Fruit fly (Drosophila melanogaster): ENCODE measurements around the gene CG42713.
A peak's percentile ranks its signal among the peaks of the same experiment; 100 is the strongest.

CG42713 gene

dm6 chr2L:8894224-8894623 is 3.0 kb downstream of the CG42713 start (continued):
- no peak for TF ChIP-seq gcm (GFP tag; optimal IDR thresholded peaks at IDR 0.05)
- TF ChIP-seq Sin3A (optimal IDR thresholded peaks at IDR 0.05) = no peak
- TF ChIP-seq Trl (optimal IDR thresholded peaks at IDR 0.05) = no peak
- peak; percentile 41 for TF ChIP-seq Trl (GFP tag; optimal IDR thresholded peaks at IDR 0.05)
- TF ChIP-seq her (GFP tag; optimal IDR thresholded peaks at IDR 0.05) = peak; percentile 20
- no peak for TF ChIP-seq lbe (GFP tag; optimal IDR thresholded peaks at IDR 0.05)
- TF ChIP-seq CG6683 (GFP tag; optimal IDR thresholded peaks at IDR 0.05) = no peak
- TF ChIP-seq chif (GFP tag; optimal IDR thresholded peaks at IDR 0.05) = no peak
- TF ChIP-seq Nf-YC (tag; optimal IDR thresholded peaks at IDR 0.05) = no peak
- TF ChIP-seq Atf-2 (GFP tag; optimal IDR thresholded peaks at IDR 0.05) = no peak
- TF ChIP-seq CG14965 (GFP tag; optimal IDR thresholded peaks at IDR 0.05; ENCODE audit: borderline replicate concordance) = no peak
- no peak for TF ChIP-seq Tbp (GFP tag; optimal IDR thresholded peaks at IDR 0.05)
- no peak for TF ChIP-seq CG3995 (GFP tag; optimal IDR thresholded peaks at IDR 0.05)
- TF ChIP-seq fru (optimal IDR thresholded peaks at IDR 0.05) = no peak
- no peak for TF ChIP-seq CG18262 (tag; optimal IDR thresholded peaks at IDR 0.05)
- TF ChIP-seq tap (tag; optimal IDR thresholded peaks at IDR 0.05) = no peak
- TF ChIP-seq YL-1 (GFP tag; optimal IDR thresholded peaks at IDR 0.05) = no peak
- no peak for TF ChIP-seq CG9797 (GFP tag; optimal IDR thresholded peaks at IDR 0.05)
- TF ChIP-seq Rfx (GFP tag; IDR thresholded peaks at IDR 0.05) = peak; percentile 88
- TF ChIP-seq fu2 (GFP tag; optimal IDR thresholded peaks at IDR 0.05) = no peak
- TF ChIP-seq Mad (GFP tag; optimal IDR thresholded peaks at IDR 0.05) = no peak
- TF ChIP-seq nmo (GFP tag; optimal IDR thresholded peaks at IDR 0.05) = no peak
- TF ChIP-seq tin (GFP tag; optimal IDR thresholded peaks at IDR 0.05) = no peak
- TF ChIP-seq gsb-n (tag; optimal IDR thresholded peaks at IDR 0.05) = no peak
- no peak for TF ChIP-seq CG12104 (GFP tag; optimal IDR thresholded peaks at IDR 0.05)
- TF ChIP-seq hb (GFP tag; IDR thresholded peaks at IDR 0.05; ENCODE audit: partially characterized antibody) = no peak
- no peak for TF ChIP-seq Blimp-1 (GFP tag; optimal IDR thresholded peaks at IDR 0.05)
- no peak for TF ChIP-seq Awh (GFP tag; IDR thresholded peaks at IDR 0.05)
- TF ChIP-seq Fer2 (tag; optimal IDR thresholded peaks at IDR 0.05) = peak; percentile 17
- TF ChIP-seq cato (GFP tag; optimal IDR thresholded peaks at IDR 0.05; ENCODE audit: borderline replicate concordance) = no peak
- TF ChIP-seq pzg (GFP tag; optimal IDR thresholded peaks at IDR 0.05) = no peak
- no peak for TF ChIP-seq CG17829 (tag; optimal IDR thresholded peaks at IDR 0.05)
- TF ChIP-seq Stat92E (GFP tag; optimal IDR thresholded peaks at IDR 0.05) = no peak
- no peak for TF ChIP-seq CG42726 (GFP tag; IDR thresholded peaks at IDR 0.05; ENCODE audit: partially characterized antibody)
- TF ChIP-seq CG15514 (GFP tag; optimal IDR thresholded peaks at IDR 0.05) = peak; percentile 16
- no peak for TF ChIP-seq stwl (tag; optimal IDR thresholded peaks at IDR 0.05)
- peak; percentile 63 for TF ChIP-seq caup (GFP tag; optimal IDR thresholded peaks at IDR 0.05; ENCODE audit: severe bottlenecking)
- no peak for TF ChIP-seq NK7.1 (GFP tag; optimal IDR thresholded peaks at IDR 0.05)
- TF ChIP-seq CG5180 (GFP tag; optimal IDR thresholded peaks at IDR 0.05) = no peak
- TF ChIP-seq fd96Cb (tag; optimal IDR thresholded peaks at IDR 0.05) = no peak
- no peak for TF ChIP-seq CkIIα-i1 (GFP tag; IDR thresholded peaks at IDR 0.05)
- no peak for TF ChIP-seq gcm2 (GFP tag; optimal IDR thresholded peaks at IDR 0.05)
- TF ChIP-seq CG6689 (GFP tag; IDR thresholded peaks at IDR 0.05) = peak; percentile 26; the same call in 1 of the 2 replicates
- TF ChIP-seq fd3F (GFP tag; optimal IDR thresholded peaks at IDR 0.05) = peak; percentile 30
- TF ChIP-seq CG10209 (GFP tag; optimal IDR thresholded peaks at IDR 0.05) = peak; percentile 7
- TF ChIP-seq Fer3 (tag; optimal IDR thresholded peaks at IDR 0.05) = peak; percentile 63
- TF ChIP-seq HmgZ (tag; optimal IDR thresholded peaks at IDR 0.05) = peak; percentile 10
- TF ChIP-seq peb (GFP tag; IDR thresholded peaks at IDR 0.05) = no peak
- no peak for TF ChIP-seq CG13287 (GFP tag; IDR thresholded peaks at IDR 0.05; ENCODE audit: partially characterized antibody)
- TF ChIP-seq usp (GFP tag; optimal IDR thresholded peaks at IDR 0.05) = no peak
- peak; percentile 74 for TF ChIP-seq CG9215 (GFP tag; IDR thresholded peaks at IDR 0.05)
- no peak for TF ChIP-seq ERR (GFP tag; optimal IDR thresholded peaks at IDR 0.05)

Measured in whole organism, embryonic.